Fruit fly (Drosophila melanogaster) whole organism, embryonic: ENCODE measurements around the gene CG12347.

ENCODE experiments used
- Atf6 ChIP-seq: fragments of 200-800 bp; sonication (Bioruptor generic); IDR thresholded peaks from 2 replicates; pipeline ENCODE4 v1.3.6; 2022; ENCODE audit warnings: missing biosample characterization, missing genetic modification characterization
- Bdp1 ChIP-seq: fragments of 200-800 bp; sonication (Bioruptor generic); optimal IDR thresholded peaks from 3 replicates; lab custom pipeline; 2016; ENCODE audit warnings: missing biosample characterization, missing genetic modification characterization
- CG10267 ChIP-seq: fragments of 200-800 bp; sonication (Bioruptor generic); optimal IDR thresholded peaks from 2 replicates; lab custom pipeline; 2018; ENCODE audit warnings: missing biosample characterization, mild to moderate bottlenecking, missing genetic modification characterization, moderate library complexity
- CG11504 ChIP-seq: fragments of 200-800 bp; sonication (Bioruptor generic); optimal IDR thresholded peaks from 3 replicates; lab custom pipeline; 2019; ENCODE audit warnings: missing biosample characterization, mild to moderate bottlenecking, missing genetic modification characterization, moderate library complexity
- CG11560 ChIP-seq: fragments of 200-800 bp; sonication (Bioruptor generic); IDR thresholded peaks from 3 replicates; pipeline ENCODE4 v1.3.6; 2022; ENCODE audit warnings: missing biosample characterization, missing genetic modification characterization
- CG12104 ChIP-seq: fragments of 200-800 bp; sonication (Bioruptor generic); optimal IDR thresholded peaks from 3 replicates; lab custom pipeline; 2016; ENCODE audit warnings: missing biosample characterization, missing genetic modification characterization
- CG12155 ChIP-seq: fragments of 200-800 bp; sonication (Bioruptor generic); optimal IDR thresholded peaks from 3 replicates; lab custom pipeline; 2016; ENCODE audit warnings: missing biosample characterization, missing genetic modification characterization
- CG13287 ChIP-seq: fragments of 200-800 bp; sonication (Bioruptor generic); IDR thresholded peaks from 2 replicates; pipeline ENCODE4 v1.3.6; 2022; ENCODE audit warnings: missing biosample characterization, missing genetic modification characterization; ENCODE audit not compliant: partially characterized antibody
- CG13296 ChIP-seq: fragments of 200-800 bp; sonication (Bioruptor generic); optimal IDR thresholded peaks from 3 replicates; lab custom pipeline; 2018; ENCODE audit warnings: missing biosample characterization, mild to moderate bottlenecking, missing genetic modification characterization
- CG14667 ChIP-seq: fragments of 200-800 bp; sonication (Bioruptor generic); IDR thresholded peaks from 2 replicates; pipeline ENCODE4 v1.3.6; 2022; ENCODE audit warnings: missing biosample characterization, missing genetic modification characterization
- CG17328 ChIP-seq: fragments of 200-800 bp; sonication (Bioruptor generic); IDR thresholded peaks from 2 replicates; pipeline ENCODE4 v1.3.6; 2022; ENCODE audit warnings: missing biosample characterization, missing genetic modification characterization
- CG18599 ChIP-seq: fragments of 200-800 bp; sonication (Bioruptor generic); optimal IDR thresholded peaks from 3 replicates; lab custom pipeline; 2017; ENCODE audit warnings: missing biosample characterization, missing genetic modification characterization, mild to moderate bottlenecking, moderate library complexity, missing genetic modification reagents
- CG18764 ChIP-seq: fragments of 200-800 bp; sonication (Bioruptor generic); optimal IDR thresholded peaks from 3 replicates; lab custom pipeline; 2016; ENCODE audit warnings: missing biosample characterization, missing genetic modification characterization
- CG2120 ChIP-seq: fragments of 200-800 bp; sonication (Bioruptor generic); optimal IDR thresholded peaks from 3 replicates; lab custom pipeline; 2016; ENCODE audit warnings: missing biosample characterization, missing genetic modification characterization
- CG30020 ChIP-seq: fragments of 200-800 bp; optimal IDR thresholded peaks from 2 replicates; lab custom pipeline; 2019; ENCODE audit warnings: missing biosample characterization, mild to moderate bottlenecking, missing genetic modification characterization, moderate library complexity
- CG31224 ChIP-seq: fragments of 200-800 bp; sonication (Bioruptor generic); IDR thresholded peaks from 2 replicates; pipeline ENCODE4 v1.3.6; 2022; ENCODE audit warnings: missing biosample characterization, missing genetic modification characterization
- CG3407 ChIP-seq: fragments of 200-800 bp; sonication (Bioruptor generic); optimal IDR thresholded peaks from 2 replicates; lab custom pipeline; 2018; ENCODE audit warnings: missing biosample characterization, mild to moderate bottlenecking, missing genetic modification characterization
- CG3847 ChIP-seq: fragments of 200-800 bp; sonication (Bioruptor generic); IDR thresholded peaks from 2 replicates; pipeline ENCODE4 v1.3.6; 2022; ENCODE audit warnings: missing biosample characterization, missing genetic modification characterization
- CG4617 ChIP-seq: fragments of 200-800 bp; sonication (Bioruptor generic); optimal IDR thresholded peaks from 3 replicates; lab custom pipeline; 2016; ENCODE audit warnings: missing biosample characterization, missing genetic modification characterization, borderline replicate concordance
- CG9932 ChIP-seq: fragments of 200-800 bp; sonication (Bioruptor generic); IDR thresholded peaks from 2 replicates; pipeline ENCODE4 v1.3.6; 2022; ENCODE audit warnings: missing biosample characterization, missing genetic modification characterization
- CHES-1-like ChIP-seq: fragments of 200-800 bp; sonication (Bioruptor generic); optimal IDR thresholded peaks from 2 replicates; lab custom pipeline; 2016; ENCODE audit warnings: missing biosample characterization, missing genetic modification characterization
- CTCF ChIP-seq: fragments of 200-800 bp; sonication (Bioruptor generic); optimal IDR thresholded peaks from 2 replicates; lab custom pipeline; 2017; ENCODE audit warnings: missing biosample characterization, mild to moderate bottlenecking, missing genetic modification characterization, moderate library complexity
- Deaf1 ChIP-seq: fragments of 200-800 bp; optimal IDR thresholded peaks from 3 replicates; lab custom pipeline; 2019; ENCODE audit warnings: missing biosample characterization, mild to moderate bottlenecking, missing genetic modification characterization, moderate library complexity
- Dp ChIP-seq: fragments of 200-800 bp; sonication (Bioruptor generic); optimal IDR thresholded peaks from 2 replicates; lab custom pipeline; 2018; ENCODE audit warnings: missing biosample characterization, mild to moderate bottlenecking, missing genetic modification characterization, moderate library complexity
- E2f1 ChIP-seq: fragments of 200-800 bp; sonication (Bioruptor generic); IDR thresholded peaks from 2 replicates; pipeline ENCODE4 v1.3.6; 2022; ENCODE audit warnings: missing biosample characterization, missing genetic modification characterization
- Ets65A ChIP-seq: fragments of 200-800 bp; sonication (Bioruptor generic); peaks from one replicate; lab custom pipeline; 2016; ENCODE audit warnings: missing biosample characterization, missing genetic modification characterization
- NC2β ChIP-seq: fragments of 200-800 bp; sonication (Bioruptor generic); optimal IDR thresholded peaks from 2 replicates; lab custom pipeline; 2016; ENCODE audit warnings: missing biosample characterization, missing genetic modification characterization
- Nf-YB ChIP-seq: fragments of 200-800 bp; sonication (Bioruptor generic); optimal IDR thresholded peaks from 3 replicates; lab custom pipeline; 2019; ENCODE audit warnings: missing biosample characterization, mild to moderate bottlenecking, missing genetic modification characterization, moderate library complexity
- Oaz ChIP-seq: fragments of 200-800 bp; sonication (Bioruptor generic); IDR thresholded peaks from 2 replicates; pipeline ENCODE4 v1.3.6; 2022; ENCODE audit warnings: missing biosample characterization, missing genetic modification characterization
- Ptx1 ChIP-seq: fragments of 200-800 bp; sonication (Bioruptor generic); IDR thresholded peaks from 2 replicates; pipeline ENCODE4 v1.3.6; 2022; ENCODE audit warnings: missing biosample characterization, missing genetic modification characterization
- Sox102F ChIP-seq: fragments of 200-800 bp; sonication (Bioruptor generic); optimal IDR thresholded peaks from 2 replicates; lab custom pipeline; 2018; ENCODE audit warnings: missing biosample characterization, mild to moderate bottlenecking, missing genetic modification characterization, moderate library complexity
- danr ChIP-seq: fragments of 200-800 bp; sonication (Bioruptor generic); IDR thresholded peaks from 2 replicates; pipeline ENCODE4 v1.3.6; 2022; ENCODE audit warnings: missing biosample characterization, missing genetic modification characterization
- gce ChIP-seq: fragments of 200-800 bp; sonication (Bioruptor generic); IDR thresholded peaks from 3 replicates; pipeline ENCODE4 v1.3.6; 2022; ENCODE audit warnings: missing biosample characterization, missing genetic modification characterization
- gcm ChIP-seq: fragments of 200-800 bp; sonication (Bioruptor generic); optimal IDR thresholded peaks from 2 replicates; lab custom pipeline; 2019; ENCODE audit warnings: missing biosample characterization, mild to moderate bottlenecking, missing genetic modification characterization, moderate library complexity
- gsb ChIP-seq: fragments of 200-800 bp; sonication (Bioruptor generic); IDR thresholded peaks from 2 replicates; pipeline ENCODE4 v1.3.6; 2022; ENCODE audit warnings: missing biosample characterization, missing genetic modification characterization
- jigr1 ChIP-seq: fragments of 200-800 bp; sonication (Bioruptor generic); IDR thresholded peaks from 3 replicates; pipeline ENCODE4 v1.3.6; 2022; ENCODE audit warnings: missing biosample characterization, missing genetic modification characterization
- klu ChIP-seq: fragments of 200-800 bp; sonication (Bioruptor generic); IDR thresholded peaks from 2 replicates; pipeline ENCODE4 v1.3.6; 2022; ENCODE audit warnings: missing biosample characterization, missing genetic modification characterization
- lbe ChIP-seq: fragments of 200-800 bp; sonication (Bioruptor generic); optimal IDR thresholded peaks from 2 replicates; lab custom pipeline; 2016; ENCODE audit warnings: missing biosample characterization, mild to moderate bottlenecking, missing genetic modification characterization
- org-1 ChIP-seq: fragments of 200-800 bp; sonication (Bioruptor generic); optimal IDR thresholded peaks from 2 replicates; lab custom pipeline; 2017; ENCODE audit warnings: missing biosample characterization, missing genetic modification characterization
- prd ChIP-seq, 3 experiments: fragments of >200 bp in 2 of 3; fragments of 200-800 bp in 1 of 3; sonication (Bioruptor generic) in 1 of 3; optimal IDR thresholded peaks in 2 of 3; IDR thresholded peaks in 1 of 3; 2 replicates in 2 of 3; 3 replicates in 1 of 3; pipeline versions ENCODE4 v1.3.6 to Lab custom; 2017 to 2022; ENCODE audit warnings: missing biosample characterization in 1 of 3, missing genetic modification characterization in 1 of 3
- sd ChIP-seq: fragments of 200-800 bp; sonication (Bioruptor generic); optimal IDR thresholded peaks from 3 replicates; lab custom pipeline; 2018; ENCODE audit warnings: missing biosample characterization, mild to moderate bottlenecking, missing genetic modification characterization, moderate library complexity
- seq ChIP-seq: fragments of 200-800 bp; sonication (Bioruptor generic); IDR thresholded peaks from 2 replicates; pipeline ENCODE4 v1.3.6; 2022; ENCODE audit warnings: missing biosample characterization, missing genetic modification characterization
- tap ChIP-seq: fragments of 200-800 bp; optimal IDR thresholded peaks from 3 replicates; lab custom pipeline; 2019; ENCODE audit warnings: missing biosample characterization, mild to moderate bottlenecking, missing genetic modification characterization, moderate library complexity
- tna ChIP-seq: fragments of 200-800 bp; sonication (Bioruptor generic); IDR thresholded peaks from 2 replicates; pipeline ENCODE4 v1.3.6; 2022; ENCODE audit warnings: missing biosample characterization, missing genetic modification characterization; ENCODE audit not compliant: partially characterized antibody
- trh ChIP-seq: fragments of 200-800 bp; sonication (Bioruptor generic); optimal IDR thresholded peaks from 2 replicates; lab custom pipeline; 2016; ENCODE audit warnings: missing biosample characterization, missing genetic modification characterization
- vfl ChIP-seq: fragments of 200-800 bp; sonication (Bioruptor generic); optimal IDR thresholded peaks from 2 replicates; lab custom pipeline; 2016; ENCODE audit warnings: missing biosample characterization, missing genetic modification characterization
- vvl ChIP-seq: fragments of 200-800 bp; sonication (Bioruptor generic); IDR thresholded peaks from 2 replicates; pipeline ENCODE4 v1.3.6; 2022; ENCODE audit warnings: missing biosample characterization, missing genetic modification characterization
- wek ChIP-seq: fragments of 200-800 bp; sonication (Bioruptor generic); optimal IDR thresholded peaks from 3 replicates; lab custom pipeline; 2018; ENCODE audit warnings: missing biosample characterization, mild to moderate bottlenecking, missing genetic modification characterization, moderate library complexity
- wor ChIP-seq: fragments of 200-800 bp; sonication (Bioruptor generic); IDR thresholded peaks from 2 replicates; pipeline ENCODE4 v1.3.6; 2022; ENCODE audit warnings: missing biosample characterization, missing genetic modification characterization
- zf30C ChIP-seq: fragments of 200-800 bp; sonication (Bioruptor generic); optimal IDR thresholded peaks from 3 replicates; lab custom pipeline; 2018; ENCODE audit warnings: missing biosample characterization, mild to moderate bottlenecking, missing genetic modification characterization

CG12347 gene

DNA sequence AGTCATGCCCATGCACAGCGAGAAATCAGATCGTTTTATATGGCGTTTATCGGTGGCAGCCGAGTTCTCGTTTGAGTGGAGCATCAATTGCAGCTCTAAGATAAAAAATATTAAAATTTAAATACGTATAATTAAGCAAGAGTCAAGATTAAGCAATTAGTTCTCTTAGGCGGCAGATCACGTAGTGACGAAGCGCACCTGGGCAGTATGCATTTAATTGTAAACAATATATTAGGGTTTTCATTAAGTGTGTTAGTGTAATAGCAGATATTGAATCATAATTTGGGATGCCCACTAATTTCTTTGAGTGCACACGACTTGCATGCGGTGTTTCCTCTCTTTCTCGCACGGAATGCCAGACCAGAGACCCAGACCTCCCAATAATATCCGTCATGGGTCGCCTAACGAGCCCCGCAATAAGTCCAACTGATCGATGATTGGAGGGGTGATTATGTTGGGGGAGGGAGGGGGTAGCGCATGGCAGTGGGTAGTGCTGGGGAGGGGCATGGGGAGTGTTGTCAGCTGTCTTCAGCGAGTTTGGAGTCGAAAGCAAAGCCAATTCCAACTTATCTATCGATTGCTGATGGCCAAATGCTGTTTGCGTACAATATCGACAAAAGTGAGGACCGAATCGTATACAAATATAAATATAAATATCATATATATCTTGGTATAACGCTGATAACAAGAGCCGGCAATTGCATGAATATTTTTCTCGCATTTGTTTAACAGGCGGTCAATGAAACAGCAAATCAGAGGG lies 43.3 kb downstream of the CG12347 start (continued):
- TF ChIP-seq CG18599 (GFP tag; lab: Kevin White, UChicago) (peak; percentile 75), NC2β (GFP tag; lab: Kevin White, UChicago) (peak; percentile 9), tna (GFP tag; lab: Robert Waterston, UW) (no peak), CG14667 (GFP tag; lab: Robert Waterston, UW) (peak; percentile 57), Atf6 (peak; percentile 65; the same call in 1 of the 2 replicates), sd (tag; lab: Kevin White, UChicago) (peak; percentile 88), CG31224 (GFP tag; lab: Robert Waterston, UW) (peak; percentile 42; the same call in 1 of the 2 replicates), klu (peak; percentile 55), gcm (GFP tag; lab: Kevin White, UChicago) (peak; percentile 59), gce (GFP tag; lab: Robert Waterston, UW) (no peak), CG30020 (tag; lab: Kevin White, UChicago) (peak; percentile 24), CG3407 (GFP tag; lab: Kevin White, UChicago) (peak; percentile 38), CG12104 (GFP tag; lab: Kevin White, UChicago) (peak; percentile 20), CG9932 (peak; percentile 50), vfl (no peak), wek (no peak), Dp (GFP tag; lab: Kevin White, UChicago) (no peak), Ptx1 (GFP tag; lab: Robert Waterston, UW) (peak; percentile 78), CG17328 (GFP tag; lab: Robert Waterston, UW) (peak; percentile 52), CG10267 (tag; lab: Kevin White, UChicago) (peak; percentile 65), Ets65A (peak; percentile 95), Bdp1 (peak; percentile 45), jigr1 (peak; percentile 69; the same call in 2 of the 3 replicates), gsb (GFP tag; lab: Robert Waterston, UW) (no peak), wor (GFP tag; lab: Robert Waterston, UW) (peak; percentile 70), seq (GFP tag; lab: Robert Waterston, UW) (peak; percentile 71), zf30C (GFP tag; lab: Kevin White, UChicago) (peak; percentile 57), E2f1 (GFP tag; lab: Robert Waterston, UW) (peak; percentile 68), CG3847 (GFP tag; lab: Robert Waterston, UW) (peak; percentile 58), Nf-YB (GFP tag; lab: Kevin White, UChicago) (peak; percentile 20), CG13296 (GFP tag; lab: Kevin White, UChicago) (peak; percentile 25), CG13287 (GFP tag; lab: Robert Waterston, UW) (no peak), CG12155 (GFP tag; lab: Kevin White, UChicago) (peak; percentile 41), CG4617 (GFP tag; lab: Kevin White, UChicago) (peak; percentile 4), CG11560 (tag; lab: Robert Waterston, UW) (peak; percentile 66; the same call in 1 of the 3 replicates), Oaz (GFP tag; lab: Robert Waterston, UW) (0 out of 2 replicates have a peak, but pooled peaks have one; percentile 27), tap (tag; lab: Kevin White, UChicago) (peak; percentile 61), vvl (GFP tag; lab: Robert Waterston, UW) (peak; percentile 65), lbe (GFP tag; lab: Kevin White, UChicago) (no peak), prd (optimal IDR thresholded peaks at IDR 0.05; lab: Kevin White, UChicago) (no peak), prd (GFP tag; IDR thresholded peaks at IDR 0.05; lab: Robert Waterston, UW) (peak; percentile 83), Deaf1 (tag; lab: Kevin White, UChicago) (peak; percentile 43), CHES-1-like (GFP tag; lab: Kevin White, UChicago) (peak; percentile 1), CG18764 (peak; percentile 7), Sox102F (peak; percentile 76), CG11504 (tag; lab: Kevin White, UChicago) (peak; percentile 86), org-1 (peak; percentile 65), CTCF (no peak), danr (GFP tag; lab: Robert Waterston, UW) (peak; percentile 69), CG2120 (peak; percentile 55), trh (GFP tag; lab: Kevin White, UChicago) (peak; percentile 12)
